Worm (Caenorhabditis elegans) whole organism, L4/young adult: ENCODE measurements around the gene T07A9.12.

Experiments
- W03F9.2 ChIP-seq: fragments of 150-350 bp; optimal IDR thresholded peaks from 2 replicates; lab custom pipeline; 2014; ENCODE audit warnings: missing biosample characterization, missing genetic modification characterization
- him-1 ChIP-seq: sonication (generic microtip); optimal IDR thresholded peaks from 2 replicates; lab custom pipeline; 2016; ENCODE audit warnings: missing genotype, missing genetic modification reagents, missing genetic modification characterization, missing compliant biosample characterization

- TF ChIP-seq W03F9.2 (no peak), him-1 (no peak)
Measured at ce11 chrIV:378838-379237, 31.8 kb upstream of the T07A9.12 start.
